Worm (Caenorhabditis elegans) whole organism, early embryonic: ENCODE results near the gene sri-47.
"Not testable (repeated sequence)": the region's sequence is repeated elsewhere in the genome, so short reads cannot be mapped to it uniquely, and the experiment has no call there.

Source experiments
- B0310.2 ChIP-seq: sonication (generic microtip); optimal IDR thresholded peaks from 2 replicates; lab custom pipeline; 2016; ENCODE audit warnings: mild to moderate bottlenecking, missing genetic modification characterization, missing compliant biosample characterization
- ama-1 ChIP-seq: fragments of 150-350 bp; optimal IDR thresholded peaks from 2 replicates; lab custom pipeline; 2014
- ceh-13 ChIP-seq: fragments of 200-800 bp; sonication (Bioruptor generic); optimal IDR thresholded peaks from 2 replicates; lab custom pipeline; 2018; ENCODE audit warnings: mild to moderate bottlenecking, missing genetic modification characterization, missing compliant biosample characterization
- flt-1 ChIP-seq: fragments of 200-800 bp; sonication (Bioruptor generic); IDR thresholded peaks from 2 replicates; pipeline ENCODE4 v1.3.6; 2022; ENCODE audit warnings: missing genetic modification characterization, missing compliant biosample characterization
- hmg-4 ChIP-seq: fragments of 200-800 bp; sonication (Bioruptor generic); optimal IDR thresholded peaks from 2 replicates; lab custom pipeline; 2018; ENCODE audit warnings: mild to moderate bottlenecking, missing genetic modification characterization, missing compliant biosample characterization
- hnd-1 ChIP-seq: sonication (generic microtip); optimal IDR thresholded peaks from 2 replicates; lab custom pipeline; 2016; ENCODE audit warnings: missing genetic modification characterization, missing compliant biosample characterization
- scrt-1 ChIP-seq: fragments of 200-800 bp; sonication (Bioruptor generic); IDR thresholded peaks from 2 replicates; pipeline ENCODE4 v1.3.6; 2022; ENCODE audit warnings: missing genetic modification characterization, missing compliant biosample characterization
- sea-1 ChIP-seq: fragments of 200-800 bp; sonication (Bioruptor generic); conservative IDR thresholded peaks from 2 replicates; pipeline ENCODE4 v1.3.6; 2022; ENCODE audit warnings: missing genetic modification characterization, missing compliant biosample characterization
- tbx-11 ChIP-seq: fragments of 200-800 bp; sonication (Bioruptor generic); IDR thresholded peaks from 2 replicates; pipeline ENCODE4 v1.3.6; 2022; ENCODE audit warnings: missing genetic modification characterization, missing compliant biosample characterization
- tra-4 ChIP-seq: sonication (generic microtip); optimal IDR thresholded peaks from 2 replicates; lab custom pipeline; 2017; ENCODE audit warnings: missing genetic modification characterization, missing compliant biosample characterization

ce11 chrII:2646756-2647155, 9.9 kb upstream of the sri-47 start, which contains the start of gene F22E5.12:
- not testable (repeated sequence) for TF ChIP-seq ceh-13 (GFP tag; lab: Kevin White, UChicago); ama-1 (lab: Kevin White, UChicago); flt-1 (GFP tag; lab: Robert Waterston, UW); tra-4 (tag; lab: Kevin White, UChicago); scrt-1 (GFP tag; lab: Robert Waterston, UW); sea-1 (GFP tag; lab: Robert Waterston, UW); hmg-4 (GFP tag; lab: Kevin White, UChicago); tbx-11 (GFP tag; lab: Robert Waterston, UW); hnd-1 (tag; lab: Kevin White, UChicago); B0310.2 (tag; lab: Kevin White, UChicago)
